Worm (Caenorhabditis elegans) whole organism, mixed stage, embryonic: ENCODE measurements around the gene lgc-10.

Experiments used
- blmp-1 ChIP-seq: fragments of 150-350 bp; optimal IDR thresholded peaks from 2 replicates; lab custom pipeline; 2014; ENCODE audit warnings: missing biosample characterization, missing genetic modification characterization
- mab-5 ChIP-seq: fragments of 150-350 bp; optimal IDR thresholded peaks from 2 replicates; lab custom pipeline; 2014; ENCODE audit warnings: missing biosample characterization, missing genetic modification characterization
- nhr-28 ChIP-seq: fragments of 150-350 bp; optimal IDR thresholded peaks from 2 replicates; lab custom pipeline; 2014; ENCODE audit warnings: missing biosample characterization, missing genetic modification characterization
- unc-62 ChIP-seq: fragments of 150-350 bp; optimal IDR thresholded peaks from 2 replicates; lab custom pipeline; 2014; ENCODE audit warnings: missing biosample characterization, missing genetic modification reagents, missing genetic modification characterization

ce11 chrIV:6480221-6480620 lies 22.8 kb upstream of the lgc-10 start, which contains the start of gene tyr-6:
- no peak for TF ChIP-seq unc-62 (GFP tag; lab: Kevin White, UChicago)
- no peak for TF ChIP-seq mab-5
- no peak for TF ChIP-seq blmp-1 (tag; lab: Kevin White, UChicago)
- TF ChIP-seq nhr-28 (tag; lab: Kevin White, UChicago): no peak
